Worm (Caenorhabditis elegans) whole organism, mixed stage, embryonic: ENCODE results near the gene R05A10.4.
A peak's percentile ranks its signal among the peaks of the same experiment; 100 is the strongest.

Experiments used
- bed-3 ChIP-seq: fragments of 200-800 bp; sonication (Bioruptor generic); optimal IDR thresholded peaks from 3 replicates; lab custom pipeline; 2018; ENCODE audit warnings: mild to moderate bottlenecking, missing genetic modification characterization, moderate library complexity, missing compliant biosample characterization
- blmp-1 ChIP-seq: fragments of 150-350 bp; optimal IDR thresholded peaks from 2 replicates; lab custom pipeline; 2014; ENCODE audit warnings: missing biosample characterization, missing genetic modification characterization
- ceh-39 ChIP-seq: fragments of 150-350 bp; optimal IDR thresholded peaks from 2 replicates; lab custom pipeline; 2014; ENCODE audit warnings: missing biosample characterization, missing genetic modification characterization
- ceh-43 ChIP-seq: fragments of 200-800 bp; sonication (Bioruptor generic); optimal IDR thresholded peaks from 2 replicates; lab custom pipeline; 2018; ENCODE audit warnings: mild to moderate bottlenecking, missing genetic modification characterization, moderate library complexity, missing compliant biosample characterization
- elt-1 ChIP-seq: sonication (generic microtip); optimal IDR thresholded peaks from 2 replicates; lab custom pipeline; 2017; ENCODE audit warnings: missing genetic modification characterization, mild to moderate bottlenecking, missing compliant biosample characterization, antibody characterized with exemption, moderate library complexity, borderline replicate concordance; ENCODE audit not compliant: insufficient read depth
- elt-3 ChIP-seq: fragments of 150-350 bp; optimal IDR thresholded peaks from 2 replicates; lab custom pipeline; 2014; ENCODE audit warnings: missing biosample characterization, missing genetic modification characterization
- flh-1 ChIP-seq: fragments of 200-800 bp; sonication (Bioruptor generic); optimal IDR thresholded peaks from 2 replicates; lab custom pipeline; 2018; ENCODE audit warnings: mild to moderate bottlenecking, missing genetic modification characterization, moderate library complexity, missing compliant biosample characterization
- hlh-1 ChIP-seq: fragments of 150-350 bp; optimal IDR thresholded peaks from 2 replicates; lab custom pipeline; 2014; ENCODE audit warnings: missing biosample characterization, missing genetic modification reagents, missing genetic modification characterization
- lin-32 ChIP-seq: fragments of 200-800 bp; sonication (Bioruptor generic); optimal IDR thresholded peaks from 2 replicates; lab custom pipeline; 2018; ENCODE audit warnings: mild to moderate bottlenecking, missing genetic modification characterization, missing compliant biosample characterization
- mab-5 ChIP-seq: fragments of 150-350 bp; optimal IDR thresholded peaks from 2 replicates; lab custom pipeline; 2014; ENCODE audit warnings: missing biosample characterization, missing genetic modification characterization
- mep-1 ChIP-seq: fragments of 150-350 bp; optimal IDR thresholded peaks from 2 replicates; lab custom pipeline; 2017; ENCODE audit warnings: missing biosample characterization, missing genetic modification reagents, missing genetic modification characterization, inconsistent platforms
- nhr-12 ChIP-seq: fragments of 150-350 bp; optimal IDR thresholded peaks from 2 replicates; lab custom pipeline; 2014; ENCODE audit warnings: missing biosample characterization, missing genetic modification characterization
- nhr-2 ChIP-seq: fragments of 150-350 bp; optimal IDR thresholded peaks from 2 replicates; lab custom pipeline; 2014; ENCODE audit warnings: missing biosample characterization, missing genetic modification characterization
- unc-120 ChIP-seq: sonication (generic microtip); optimal IDR thresholded peaks from 2 replicates; lab custom pipeline; 2017; ENCODE audit warnings: missing genetic modification characterization, missing compliant biosample characterization; ENCODE audit not compliant: poor library complexity, severe bottlenecking
- unc-62 ChIP-seq: fragments of 150-350 bp; optimal IDR thresholded peaks from 2 replicates; lab custom pipeline; 2014; ENCODE audit warnings: missing biosample characterization, missing genetic modification reagents, missing genetic modification characterization
- zip-8 ChIP-seq: fragments of 150-350 bp; optimal IDR thresholded peaks from 2 replicates; lab custom pipeline; 2014; ENCODE audit warnings: missing biosample characterization, missing genetic modification characterization

Gene R05A10.4

ce11 chrIV:14215777-14216176, 43.5 kb downstream of the R05A10.4 start:
- no peak for TF ChIP-seq unc-120 (tag; lab: Kevin White, UChicago)
- TF ChIP-seq elt-1 = no peak
- no peak for TF ChIP-seq lin-32 (GFP tag; lab: Kevin White, UChicago)
- no peak for TF ChIP-seq nhr-2 (tag; lab: Kevin White, UChicago)
- no peak for TF ChIP-seq bed-3
- TF ChIP-seq elt-3 (tag; lab: Kevin White, UChicago) = no peak
- TF ChIP-seq flh-1 (GFP tag; lab: Kevin White, UChicago) = no peak
- no peak for TF ChIP-seq nhr-12
- no peak for TF ChIP-seq mep-1 (tag; lab: Kevin White, UChicago)
- no peak for TF ChIP-seq ceh-43
- no peak for TF ChIP-seq mab-5 (tag; lab: Kevin White, UChicago)
- no peak for TF ChIP-seq blmp-1
- no peak for TF ChIP-seq unc-62 (GFP tag; lab: Kevin White, UChicago)
- no peak for TF ChIP-seq ceh-39 (tag; lab: Kevin White, UChicago)

ce11 chrIV:14218526-14218925, 46.2 kb downstream of the R05A10.4 start:
- peak; percentile 65 for TF ChIP-seq zip-8 (tag; lab: Kevin White, UChicago)
- TF ChIP-seq, all 35 proteins: peak for 1; not testable (repeated sequence) for 34

- TF ChIP-seq nhr-2 (tag; lab: Kevin White, UChicago) = peak; percentile 3
- TF ChIP-seq ceh-39 (tag; lab: Kevin White, UChicago) = no peak
- TF ChIP-seq hlh-1 (tag; lab: Kevin White, UChicago) = peak; percentile 71
- TF ChIP-seq ceh-43 = no peak
- peak; percentile 52 for TF ChIP-seq elt-1
- TF ChIP-seq, all 35 proteins: peak for 3
Measured at ce11 chrIV:14219714-14220113, 47.4 kb downstream of the R05A10.4 start, which contains the start of gene sqrd-1. Gene sqrd-1, plus strand, starts transcription at chrIV:14219871.
